Worm (Caenorhabditis elegans): ENCODE data around the gene srv-2.

The srv-2 gene

ce11 chrII:10563368-10563767 lies 38.7 kb downstream of the srv-2 start, which contains the start of gene cdc-48.1 (continued):
- TF ChIP-seq elt-3 (tag; optimal IDR thresholded peaks at IDR 0.05) = peak; percentile 96 to 100 (median 99)
- TF ChIP-seq unc-62 (GFP tag; optimal IDR thresholded peaks at IDR 0.05) = peak; percentile 100

- TF ChIP-seq ama-1 (optimal IDR thresholded peaks at IDR 0.05) (peak; percentile 68), pqm-1 (tag; optimal IDR thresholded peaks at IDR 0.05) (peak; percentile 65), pha-4 (tag; optimal IDR thresholded peaks at IDR 0.05) (peak; percentile 21), nhr-43 (tag; optimal IDR thresholded peaks at IDR 0.05; ENCODE audit: poor library complexity, severe bottlenecking) (peak; percentile 40), lin-39 (tag; optimal IDR thresholded peaks at IDR 0.05) (no peak), R02D3.7 (tag; optimal IDR thresholded peaks at IDR 0.05) (no peak), elt-1 (tag; optimal IDR thresholded peaks at IDR 0.05) (peak; percentile 0), nhr-23 (tag; optimal IDR thresholded peaks at IDR 0.05) (peak; percentile 14), ceh-16 (tag; optimal IDR thresholded peaks at IDR 0.05) (no peak), ceh-28 (tag; optimal IDR thresholded peaks at IDR 0.05) (no peak), daf-12 (tag; optimal IDR thresholded peaks at IDR 0.05) (no peak), nhr-76 (tag; optimal IDR thresholded peaks at IDR 0.05) (no peak), elt-2 (tag; optimal IDR thresholded peaks at IDR 0.05) (peak; percentile 71), aly-2 (tag; optimal IDR thresholded peaks at IDR 0.05) (no peak)
These were observed 42.4 kb downstream of the srv-2 start for ce11 chrII:10559671-10560184.

ce11 chrII:10558962-10559415 lies 43.1 kb downstream of the srv-2 start:
- no peak for TF ChIP-seq ZK546.5 (tag; optimal IDR thresholded peaks at IDR 0.05)
- TF ChIP-seq nhr-237 (tag; optimal IDR thresholded peaks at IDR 0.05) = no peak
- TF ChIP-seq nhr-43 (tag; optimal IDR thresholded peaks at IDR 0.05; ENCODE audit: poor library complexity, severe bottlenecking) = peak; percentile 70
- peak; percentile 66 for TF ChIP-seq lin-39 (tag; optimal IDR thresholded peaks at IDR 0.05)
- TF ChIP-seq fos-1 (tag; optimal IDR thresholded peaks at IDR 0.05) = no peak
- TF ChIP-seq ceh-82 (tag; optimal IDR thresholded peaks at IDR 0.05) = no peak
- TF ChIP-seq mdl-1 (tag; optimal IDR thresholded peaks at IDR 0.05) = peak; percentile 39
- TF ChIP-seq lin-15B (tag; optimal IDR thresholded peaks at IDR 0.05) = peak; percentile 67
- TF ChIP-seq nfya-1 (tag; optimal IDR thresholded peaks at IDR 0.05; ENCODE audit: insufficient read depth) = peak; percentile 69
- peak; percentile 82 for TF ChIP-seq nhr-25 (tag; optimal IDR thresholded peaks at IDR 0.05)
- peak; percentile 57 for TF ChIP-seq lsy-12 (tag; optimal IDR thresholded peaks at IDR 0.05)
- peak; percentile 55 for TF ChIP-seq ama-1 (optimal IDR thresholded peaks at IDR 0.05)
- peak; percentile 24 for TF ChIP-seq jun-1 (tag; optimal IDR thresholded peaks at IDR 0.05)
- peak; percentile 70 for TF ChIP-seq elt-1 (tag; optimal IDR thresholded peaks at IDR 0.05)
- no peak for TF ChIP-seq snpc-4 (tag; optimal IDR thresholded peaks at IDR 0.05)
- no peak for TF ChIP-seq elt-2 (tag; optimal IDR thresholded peaks at IDR 0.05)
- TF ChIP-seq egl-5 (tag; optimal IDR thresholded peaks at IDR 0.05) = peak; percentile 68

- TF ChIP-seq nhr-43 (tag; optimal IDR thresholded peaks at IDR 0.05; ENCODE audit: poor library complexity, severe bottlenecking) (no peak), elt-3 (tag; optimal IDR thresholded peaks at IDR 0.05) (no peak), ama-1 (optimal IDR thresholded peaks at IDR 0.05) (peak; percentile 39), nhr-11 (tag; optimal IDR thresholded peaks at IDR 0.05) (peak; percentile 21), ceh-28 (tag; optimal IDR thresholded peaks at IDR 0.05) (no peak), snpc-4 (tag; optimal IDR thresholded peaks at IDR 0.05) (no peak), egl-27 (tag; optimal IDR thresholded peaks at IDR 0.05) (no peak), jun-1 (tag; optimal IDR thresholded peaks at IDR 0.05) (no peak), nhr-28 (tag; optimal IDR thresholded peaks at IDR 0.05) (no peak), lin-39 (tag; optimal IDR thresholded peaks at IDR 0.05) (peak; percentile 18)
These were observed 43.7 kb downstream of the srv-2 start for ce11 chrII:10558345-10558744.

ce11 chrII:10557206-10557574 lies 44.9 kb downstream of the srv-2 start:
- TF ChIP-seq nhr-25 (tag; optimal IDR thresholded peaks at IDR 0.05) (peak; percentile 93), mml-1 (tag; optimal IDR thresholded peaks at IDR 0.05) (no peak), nhr-43 (tag; optimal IDR thresholded peaks at IDR 0.05; ENCODE audit: poor library complexity, severe bottlenecking) (peak; percentile 89), elt-1 (tag; optimal IDR thresholded peaks at IDR 0.05) (peak; percentile 17), nhr-11 (tag; optimal IDR thresholded peaks at IDR 0.05) (no peak), elt-2 (tag; optimal IDR thresholded peaks at IDR 0.05) (peak; percentile 85), fkh-10 (GFP tag; optimal IDR thresholded peaks at IDR 0.05) (no peak), ceh-28 (tag; optimal IDR thresholded peaks at IDR 0.05) (no peak), mdl-1 (tag; optimal IDR thresholded peaks at IDR 0.05) (no peak), elt-3 (tag; optimal IDR thresholded peaks at IDR 0.05) (peak in 1 of 3 experiments; percentile 49), ceh-82 (tag; optimal IDR thresholded peaks at IDR 0.05) (no peak), pqm-1 (tag; optimal IDR thresholded peaks at IDR 0.05) (peak; percentile 51), ztf-4 (tag; optimal IDR thresholded peaks at IDR 0.05) (peak; percentile 54), aly-2 (tag; optimal IDR thresholded peaks at IDR 0.05) (no peak), jun-1 (tag; optimal IDR thresholded peaks at IDR 0.05) (peak; percentile 43), lsy-12 (tag; optimal IDR thresholded peaks at IDR 0.05) (peak; percentile 30), nhr-23 (tag; optimal IDR thresholded peaks at IDR 0.05) (peak; percentile 54), lin-39 (tag; optimal IDR thresholded peaks at IDR 0.05) (no peak), zag-1 (tag; optimal IDR thresholded peaks at IDR 0.05) (no peak), pha-4 (tag; optimal IDR thresholded peaks at IDR 0.05) (peak; percentile 61), ceh-9 (tag; optimal IDR thresholded peaks at IDR 0.05) (no peak)

All from whole organism, L3 larva.